Worm (Caenorhabditis elegans) whole organism, midembryonic: ENCODE data around the gene R13A1.10.

Experiments used
- T22C8.4 ChIP-seq: fragments of 200-800 bp; sonication (Bioruptor generic); IDR thresholded peaks from 2 replicates; pipeline ENCODE4 v1.3.6; 2022; ENCODE audit warnings: missing genetic modification characterization, missing compliant biosample characterization
- cog-1 ChIP-seq: sonication (generic microtip); optimal IDR thresholded peaks from 2 replicates; lab custom pipeline; 2016; ENCODE audit warnings: missing genetic modification characterization, missing compliant biosample characterization
- klf-2 ChIP-seq: fragments of 200-800 bp; sonication (Bioruptor generic); conservative IDR thresholded peaks from 2 replicates; pipeline ENCODE4 v1.3.6; 2022; ENCODE audit warnings: missing genetic modification reagents, missing genetic modification characterization, missing compliant biosample characterization
- ref-1 ChIP-seq: fragments of 200-800 bp; sonication (Bioruptor generic); conservative IDR thresholded peaks from 2 replicates; pipeline ENCODE4 v1.3.6; 2022; ENCODE audit warnings: missing genetic modification reagents, missing genetic modification characterization, missing compliant biosample characterization
- tab-1 ChIP-seq: fragments of 200-800 bp; sonication (Bioruptor generic); IDR thresholded peaks from 2 replicates; pipeline ENCODE4 v1.3.6; 2022; ENCODE audit warnings: missing genetic modification characterization, missing compliant biosample characterization

ce11 chrIV:7180304-7180703 lies 46.7 kb downstream of the R13A1.10 start, which contains the start of gene cest-10:
- TF ChIP-seq T22C8.4 (no peak), cog-1 (no peak), tab-1 (GFP tag; lab: Robert Waterston, UW) (no peak), klf-2 (no peak), ref-1 (GFP tag; lab: Robert Waterston, UW) (no peak)
